Fruit fly (Drosophila melanogaster): ENCODE data around the gene Hip14.

Gene Hip14

DNA sequence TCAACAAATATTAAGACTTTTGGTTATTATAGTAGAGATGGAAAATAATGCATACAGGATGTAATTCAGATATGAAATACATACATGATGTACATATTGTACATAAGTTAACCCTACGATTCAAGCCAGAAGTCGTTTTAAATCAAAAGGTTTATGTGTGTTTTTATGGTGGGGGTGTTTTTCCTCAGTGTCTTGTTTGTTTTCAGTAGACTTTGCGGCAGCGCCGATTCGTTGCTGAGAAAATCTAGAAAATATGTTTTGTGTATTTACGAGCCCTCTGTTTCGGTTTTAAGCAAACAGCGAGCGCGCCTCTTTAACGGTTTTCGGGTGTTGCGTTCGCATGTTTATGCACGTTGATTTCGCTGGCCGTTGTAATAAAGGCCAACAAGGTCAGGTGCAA, 34.1 kb upstream of the Hip14 start:
- TF ChIP-seq CG6276 (GFP tag; optimal IDR thresholded peaks at IDR 0.05), result no peak
- TF ChIP-seq fkh (GFP tag; optimal IDR thresholded peaks at IDR 0.05), result peak; percentile 58

dm6 chr3L:15954784-15955427, 33.1 kb upstream of the Hip14 start, which contains the start of the genes Pka-C3 and GXIVsPLA2:
TSS of gene Pka-C3 (minus strand) at chr3L:15954797.
TSS of gene GXIVsPLA2 (plus strand) at chr3L:15955096.
- peak; percentile 7 for TF ChIP-seq esn (GFP tag; optimal IDR thresholded peaks at IDR 0.05)
- TF ChIP-seq acj6 (GFP tag; optimal IDR thresholded peaks at IDR 0.05), result no peak
- no peak for TF ChIP-seq dsx (GFP tag; optimal IDR thresholded peaks at IDR 0.05; ENCODE audit: poor library complexity, severe bottlenecking)
- no peak for TF ChIP-seq Sox102F (GFP tag; optimal IDR thresholded peaks at IDR 0.05)
- TF ChIP-seq Eip78C (GFP tag), result peak; percentile 60
- peak; percentile 2 for TF ChIP-seq achi (GFP tag; optimal IDR thresholded peaks at IDR 0.05)
- peak; percentile 23 for TF ChIP-seq fkh (GFP tag; optimal IDR thresholded peaks at IDR 0.05)
- TF ChIP-seq fd59A (GFP tag; optimal IDR thresholded peaks at IDR 0.05), result no peak
- no peak for TF ChIP-seq CG6276 (GFP tag; optimal IDR thresholded peaks at IDR 0.05)

DNA sequence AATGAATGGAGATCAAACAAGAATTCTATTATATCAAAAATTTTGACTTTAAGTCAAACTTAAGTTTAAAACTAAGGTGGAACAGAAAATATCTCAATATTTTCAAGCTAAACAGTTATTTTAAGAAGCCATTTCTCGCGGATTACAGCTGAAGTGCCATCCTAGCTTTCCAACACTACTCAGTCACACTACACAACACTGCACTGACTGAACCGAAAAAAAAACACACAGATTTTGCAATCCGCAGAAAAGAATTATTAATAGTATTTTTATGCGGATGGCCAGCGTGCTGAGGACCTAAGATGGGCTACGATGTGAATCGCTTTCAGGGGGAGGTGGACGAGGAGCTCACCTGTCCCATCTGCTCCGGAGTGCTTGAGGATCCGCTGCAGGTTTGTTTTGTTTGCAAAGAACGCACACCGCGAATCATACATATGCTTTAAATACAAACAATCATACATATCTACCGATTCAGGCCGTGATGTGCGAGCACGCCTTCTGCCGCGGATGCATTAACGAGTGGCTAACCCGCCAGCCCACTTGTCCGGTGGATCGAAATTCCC, 31.5 kb upstream of the Hip14 start, which contains the start of gene elgi:
Gene elgi, plus strand, starts transcription at position 103 of the 563 bp plus-strand sequence.
- TF ChIP-seq Hr38 (GFP tag; optimal IDR thresholded peaks at IDR 0.05) (no peak), achi (GFP tag; optimal IDR thresholded peaks at IDR 0.05) (peak; percentile 42), CG6854 (GFP tag; optimal IDR thresholded peaks at IDR 0.05) (peak; percentile 1), spab (GFP tag; optimal IDR thresholded peaks at IDR 0.05) (peak; percentile 5), OdsH (GFP tag; optimal IDR thresholded peaks at IDR 0.05) (no peak), Ets96B (tag; optimal IDR thresholded peaks at IDR 0.05) (peak; percentile 24), CG8119 (GFP tag; IDR thresholded peaks at IDR 0.05) (no peak), dac (GFP tag; optimal IDR thresholded peaks at IDR 0.05) (peak; percentile 17), CG15336 (GFP tag; IDR thresholded peaks at IDR 0.05) (peak; percentile 41; the same call in 1 of the 2 replicates), CG6276 (GFP tag; optimal IDR thresholded peaks at IDR 0.05) (no peak), Eip78C (GFP tag) (peak; percentile 76), CG10631 (GFP tag; optimal IDR thresholded peaks at IDR 0.05) (peak; percentile 26), Sox15 (GFP tag; optimal IDR thresholded peaks at IDR 0.05) (peak; percentile 3), Ets21C (GFP tag; optimal IDR thresholded peaks at IDR 0.05) (peak; percentile 54), Met (GFP tag; optimal IDR thresholded peaks at IDR 0.05) (no peak), Lpt (GFP tag; optimal IDR thresholded peaks at IDR 0.05) (peak; percentile 36), lz (GFP tag; optimal IDR thresholded peaks at IDR 0.05) (peak; percentile 68), CG4318 (GFP tag; optimal IDR thresholded peaks at IDR 0.05) (no peak), CG7368 (GFP tag; optimal IDR thresholded peaks at IDR 0.05) (no peak), Smox (GFP tag; optimal IDR thresholded peaks at IDR 0.05) (peak; percentile 64), Eip75B (GFP tag; optimal IDR thresholded peaks at IDR 0.05) (peak; percentile 68), CG6792 (GFP tag; optimal IDR thresholded peaks at IDR 0.05) (peak; percentile 39), CG9139 (GFP tag; optimal IDR thresholded peaks at IDR 0.05) (no peak), fd59A (GFP tag; optimal IDR thresholded peaks at IDR 0.05) (no peak), CG8632 (GFP tag; optimal IDR thresholded peaks at IDR 0.05) (peak; percentile 37), CG3919 (GFP tag; optimal IDR thresholded peaks at IDR 0.05) (peak; percentile 76), topi (GFP tag; optimal IDR thresholded peaks at IDR 0.05) (peak; percentile 76), Eip93F (GFP tag; optimal IDR thresholded peaks at IDR 0.05) (no peak), dsx (GFP tag; optimal IDR thresholded peaks at IDR 0.05; ENCODE audit: poor library complexity, severe bottlenecking) (no peak), fkh (GFP tag; optimal IDR thresholded peaks at IDR 0.05) (peak; percentile 66), eg (GFP tag; IDR thresholded peaks at IDR 0.05) (peak; percentile 37; the same call in 1 of the 3 replicates), esn (GFP tag; optimal IDR thresholded peaks at IDR 0.05) (peak; percentile 78), salr (GFP tag; optimal IDR thresholded peaks at IDR 0.05) (peak in 1 of 2 experiments; percentile 5), cyc (GFP tag; optimal IDR thresholded peaks at IDR 0.05) (peak; percentile 66), acj6 (GFP tag; optimal IDR thresholded peaks at IDR 0.05) (peak; percentile 61), Blimp-1 (GFP tag; optimal IDR thresholded peaks at IDR 0.05) (peak; percentile 4), CG8319 (GFP tag; optimal IDR thresholded peaks at IDR 0.05) (peak; percentile 20), Sox14 (GFP tag; optimal IDR thresholded peaks at IDR 0.05) (peak; percentile 69), ss (GFP tag; optimal IDR thresholded peaks at IDR 0.05) (peak in 1 of 2 experiments; percentile 56), CG11762 (GFP tag; optimal IDR thresholded peaks at IDR 0.05; ENCODE audit: insufficient read depth) (peak; percentile 16), CG1621 (tag; optimal IDR thresholded peaks at IDR 0.05) (peak; percentile 16), CG16779 (tag; optimal IDR thresholded peaks at IDR 0.05) (no peak)
